Worm (Caenorhabditis elegans): ENCODE measurements around the gene F36A4.2.

Gene F36A4.2

ce11 chrIV:4294552-4294951 lies 23.5 kb downstream of the F36A4.2 start, which contains the start of gene F15E6.3:
TSS of gene F15E6.3 (plus strand) at chrIV:4294895.
- TF ChIP-seq sdz-38 (tag; optimal IDR thresholded peaks at IDR 0.05) (no peak), nhr-120 (GFP tag; IDR thresholded peaks at IDR 0.05) (no peak), ztf-6 (GFP tag; IDR thresholded peaks at IDR 0.05) (no peak), F37B4.10 (GFP tag; IDR thresholded peaks at IDR 0.05) (no peak), lin-35 (GFP tag; optimal IDR thresholded peaks at IDR 0.05) (no peak), xnd-1 (tag; optimal IDR thresholded peaks at IDR 0.05) (no peak), ztf-26 (tag; optimal IDR thresholded peaks at IDR 0.05) (peak; percentile 67), akir-1 (GFP tag; optimal IDR thresholded peaks at IDR 0.05) (no peak), aptf-3 (GFP tag; IDR thresholded peaks at IDR 0.05) (no peak), nhr-80 (tag; optimal IDR thresholded peaks at IDR 0.05) (peak; percentile 1), hmg-1.2 (GFP tag; IDR thresholded peaks at IDR 0.05) (peak; percentile 58; the same call in 1 of the 2 replicates), ceh-91 (GFP tag; IDR thresholded peaks at IDR 0.05) (no peak), hsf-1 (GFP tag; IDR thresholded peaks at IDR 0.05) (no peak), atf-7 (tag; optimal IDR thresholded peaks at IDR 0.05) (peak; percentile 34), somi-1 (GFP tag; optimal IDR thresholded peaks at IDR 0.05) (peak; percentile 14), egl-18 (GFP tag; IDR thresholded peaks at IDR 0.05) (no peak), ztf-22 (GFP tag; optimal IDR thresholded peaks at IDR 0.05) (no peak), ztf-3 (GFP tag; optimal IDR thresholded peaks at IDR 0.05) (no peak), nfyb-1 (GFP tag; IDR thresholded peaks at IDR 0.05) (peak; percentile 22; the same call in 1 of the 2 replicates), nfya-2 (GFP tag; IDR thresholded peaks at IDR 0.05) (no peak)

- TF ChIP-seq F57C9.4 (tag; optimal IDR thresholded peaks at IDR 0.05), result no peak
- no peak for TF ChIP-seq nhr-27 (tag; optimal IDR thresholded peaks at IDR 0.05)
- no peak for TF ChIP-seq hrde-1 (tag; optimal IDR thresholded peaks at IDR 0.05; ENCODE audit: borderline replicate concordance)
- no peak for TF ChIP-seq tbx-9 (tag; optimal IDR thresholded peaks at IDR 0.05; ENCODE audit: borderline replicate concordance)
- TF ChIP-seq let-607 (tag; optimal IDR thresholded peaks at IDR 0.05), result no peak
- TF ChIP-seq B0019.2 (GFP tag; conservative IDR thresholded peaks at IDR 0.05), result no peak
These were observed 28.0 kb downstream of the F36A4.2 start, which contains the start of gene F15E6.9 for ce11 chrIV:4298983-4299382. TSS of gene F15E6.9 (minus strand) at chrIV:4299083.

ce11 chrIV:4299994-4300393 lies 29.0 kb downstream of the F36A4.2 start:
- TF ChIP-seq T26A5.8 (tag; optimal IDR thresholded peaks at IDR 0.05), result no peak
- TF ChIP-seq F39B2.1 (GFP tag; IDR thresholded peaks at IDR 0.05), result no peak
- TF ChIP-seq dpl-1 (GFP tag; optimal IDR thresholded peaks at IDR 0.05), result no peak
- TF ChIP-seq lir-1 (GFP tag; conservative IDR thresholded peaks at IDR 0.05), result no peak
- no peak for TF ChIP-seq hmg-20 (GFP tag; IDR thresholded peaks at IDR 0.05)
- TF ChIP-seq attf-6 (GFP tag; IDR thresholded peaks at IDR 0.05), result no peak
- no peak for TF ChIP-seq madf-10 (tag; optimal IDR thresholded peaks at IDR 0.05)
- no peak for TF ChIP-seq lag-1 (GFP tag; IDR thresholded peaks at IDR 0.05)
- no peak for TF ChIP-seq cebp-1 (GFP tag; IDR thresholded peaks at IDR 0.05)
- TF ChIP-seq cebp-1 (tag; optimal IDR thresholded peaks at IDR 0.05), result no peak
- no peak for TF ChIP-seq F57C9.4 (tag; optimal IDR thresholded peaks at IDR 0.05)
- TF ChIP-seq ztf-28 (GFP tag; IDR thresholded peaks at IDR 0.05), result no peak
- no peak for TF ChIP-seq dox-1 (GFP tag; IDR thresholded peaks at IDR 0.05)
- no peak for TF ChIP-seq Y67H2A.10 (GFP tag; conservative IDR thresholded peaks at IDR 0.05)
- no peak for TF ChIP-seq ceh-79 (tag; optimal IDR thresholded peaks at IDR 0.05)
- TF ChIP-seq let-526 (GFP tag; IDR thresholded peaks at IDR 0.05), result no peak
- no peak for TF ChIP-seq mel-28 (tag; optimal IDR thresholded peaks at IDR 0.05; ENCODE audit: borderline replicate concordance)
- no peak for TF ChIP-seq B0035.1 (tag; optimal IDR thresholded peaks at IDR 0.05)
- TF ChIP-seq die-1 (tag; optimal IDR thresholded peaks at IDR 0.05), result no peak
- no peak for TF ChIP-seq repo-1 (tag; optimal IDR thresholded peaks at IDR 0.05)
- no peak for TF ChIP-seq nfya-2 (GFP tag; IDR thresholded peaks at IDR 0.05)
